Fruit fly (Drosophila melanogaster): ENCODE measurements around the gene cad.

The cad gene

DNA sequence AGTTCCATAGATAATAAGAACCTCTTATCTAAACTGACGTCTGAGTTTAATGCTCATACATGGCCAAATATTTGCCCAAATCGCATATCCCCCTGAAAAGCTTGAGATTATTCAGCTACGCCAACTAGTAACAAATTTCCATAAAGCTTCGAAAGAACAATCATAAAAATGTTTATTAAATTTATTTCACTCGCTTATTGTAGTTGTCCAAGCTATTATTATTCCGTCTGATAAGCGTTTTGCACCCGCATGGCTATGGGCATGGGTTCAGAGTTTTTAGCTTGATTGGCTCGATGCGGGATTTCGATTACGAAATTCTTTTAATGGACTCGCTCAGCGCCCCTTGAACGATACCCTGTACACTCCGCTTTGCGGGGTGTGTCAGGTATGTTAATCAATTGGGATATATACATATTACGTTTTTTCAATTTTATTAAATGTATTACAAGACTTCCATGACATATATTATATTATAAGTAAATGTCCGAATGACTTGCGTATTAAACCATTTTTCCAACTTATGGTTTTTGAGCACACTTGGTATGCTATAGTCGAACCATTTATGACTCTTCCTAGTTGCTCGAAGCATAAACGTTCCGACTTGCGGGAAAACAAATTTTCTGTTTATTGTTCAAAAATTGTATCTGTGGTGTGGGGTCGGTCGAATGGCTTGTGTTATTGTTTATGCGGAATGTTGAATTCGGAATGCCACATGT is 35.3 kb downstream of the cad start (continued):
- TF ChIP-seq CG9727 (GFP tag; optimal IDR thresholded peaks at IDR 0.05) (peak; percentile 96), nom (GFP tag; optimal IDR thresholded peaks at IDR 0.05) (peak; percentile 26), CG31365 (tag; optimal IDR thresholded peaks at IDR 0.05) (peak; percentile 78), NK7.1 (GFP tag; optimal IDR thresholded peaks at IDR 0.05) (peak; percentile 40), CG18476 (GFP tag; optimal IDR thresholded peaks at IDR 0.05) (peak; percentile 88), sens-2 (GFP tag; IDR thresholded peaks at IDR 0.05) (peak; percentile 74), CG9932 (GFP tag; IDR thresholded peaks at IDR 0.05) (peak; percentile 95), cas (GFP tag; IDR thresholded peaks at IDR 0.05) (peak; percentile 85), CG12155 (GFP tag; optimal IDR thresholded peaks at IDR 0.05) (peak; percentile 95), CG7928 (GFP tag; optimal IDR thresholded peaks at IDR 0.05) (peak; percentile 68), NFAT (GFP tag; IDR thresholded peaks at IDR 0.05) (peak; percentile 90), seq (GFP tag; IDR thresholded peaks at IDR 0.05) (peak; percentile 97), emc (GFP tag; optimal IDR thresholded peaks at IDR 0.05) (peak; percentile 64), NC2α (GFP tag; optimal IDR thresholded peaks at IDR 0.05) (peak; percentile 15), bigmax (GFP tag; optimal IDR thresholded peaks at IDR 0.05) (peak; percentile 64), oc (tag; optimal IDR thresholded peaks at IDR 0.05) (peak; percentile 96), CG6654 (GFP tag; optimal IDR thresholded peaks at IDR 0.05) (peak; percentile 84), dimm (GFP tag; IDR thresholded peaks at IDR 0.05) (peak; percentile 86), CG2678 (tag; optimal IDR thresholded peaks at IDR 0.05) (peak; percentile 97), HHEX (GFP tag; optimal IDR thresholded peaks at IDR 0.05) (peak; percentile 96), CG5953 (GFP tag; IDR thresholded peaks at IDR 0.05) (peak; percentile 91), run (tag; optimal IDR thresholded peaks at IDR 0.05) (peak; percentile 96), CG6813 (GFP tag; optimal IDR thresholded peaks at IDR 0.05) (peak; percentile 95), tx (GFP tag; optimal IDR thresholded peaks at IDR 0.05) (peak; percentile 76), btn (GFP tag; optimal IDR thresholded peaks at IDR 0.05) (no peak), CHES-1-like (GFP tag; optimal IDR thresholded peaks at IDR 0.05) (peak; percentile 71), CG8359 (GFP tag; optimal IDR thresholded peaks at IDR 0.05; ENCODE audit: borderline replicate concordance) (peak; percentile 84), mirr (GFP tag; optimal IDR thresholded peaks at IDR 0.05) (peak; percentile 80), CG5180 (GFP tag; optimal IDR thresholded peaks at IDR 0.05) (peak; percentile 86), klu (GFP tag; IDR thresholded peaks at IDR 0.05) (peak; percentile 91), bsh (GFP tag; optimal IDR thresholded peaks at IDR 0.05) (peak in 1 of 2 experiments; percentile 97), vfl (GFP tag; optimal IDR thresholded peaks at IDR 0.05) (peak; percentile 89), CG13296 (GFP tag; optimal IDR thresholded peaks at IDR 0.05) (peak; percentile 96), HLHmδ (GFP tag; optimal IDR thresholded peaks at IDR 0.05) (no peak), CG18764 (GFP tag; optimal IDR thresholded peaks at IDR 0.05) (peak; percentile 88), BEAF-32 (GFP tag; optimal IDR thresholded peaks at IDR 0.05) (peak; percentile 7), CG15479 (GFP tag; optimal IDR thresholded peaks at IDR 0.05) (no peak), CG10366 (GFP tag; IDR thresholded peaks at IDR 0.05) (peak; percentile 95), Nf-YC (tag; optimal IDR thresholded peaks at IDR 0.05) (peak; percentile 85), gsb (GFP tag; IDR thresholded peaks at IDR 0.05) (peak; percentile 95), CG11247 (GFP tag; IDR thresholded peaks at IDR 0.05) (peak; percentile 94), crol (GFP tag; IDR thresholded peaks at IDR 0.05) (peak; percentile 56), CG12236 (GFP tag; optimal IDR thresholded peaks at IDR 0.05) (peak; percentile 47), corto (GFP tag; optimal IDR thresholded peaks at IDR 0.05) (peak; percentile 11), Sin3A (optimal IDR thresholded peaks at IDR 0.05) (no peak), Side (GFP tag; optimal IDR thresholded peaks at IDR 0.05) (peak; percentile 62), CG30403 (GFP tag; optimal IDR thresholded peaks at IDR 0.05) (peak; percentile 96), dmrt11E (tag; optimal IDR thresholded peaks at IDR 0.05) (peak; percentile 94), croc (GFP tag; conservative IDR thresholded peaks at IDR 0.05) (peak; percentile 91), Atf3 (GFP tag; optimal IDR thresholded peaks at IDR 0.05) (peak; percentile 69)

All from whole organism, embryonic.